Worm (Caenorhabditis elegans): ENCODE measurements around the gene F44A2.3.

F44A2.3 gene

DNA sequence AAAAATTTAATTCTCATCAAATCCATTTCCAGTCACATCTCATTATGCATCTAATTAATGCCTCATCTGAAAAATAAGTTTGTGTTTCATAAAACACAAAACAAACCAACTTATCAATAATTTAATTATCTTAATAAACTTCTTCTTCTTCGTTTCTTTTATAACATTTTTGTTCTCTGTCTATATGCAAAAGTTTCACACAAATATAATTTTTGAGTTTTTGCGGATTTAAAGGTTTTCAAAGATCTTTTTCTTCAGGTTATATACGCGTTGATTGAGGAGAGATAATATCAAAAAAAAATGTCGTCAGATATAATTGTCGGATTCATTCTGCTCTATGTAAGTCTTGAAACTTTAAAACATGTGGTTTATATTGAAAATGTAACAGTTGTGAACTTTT, 44.5 kb downstream of the F44A2.3 start, which contains the start of gene srx-47:
TSS of gene srx-47 (plus strand) at position 301 of the 400 bp plus-strand sequence.
- TF ChIP-seq dao-5 (tag; optimal IDR thresholded peaks at IDR 0.05), result no peak
- no peak for TF ChIP-seq W03F9.2 (tag; optimal IDR thresholded peaks at IDR 0.05)
- no peak for TF ChIP-seq him-1 (tag; optimal IDR thresholded peaks at IDR 0.05)

- TF ChIP-seq W03F9.2 (tag; optimal IDR thresholded peaks at IDR 0.05) (no peak), him-1 (tag; optimal IDR thresholded peaks at IDR 0.05) (no peak), dao-5 (tag; optimal IDR thresholded peaks at IDR 0.05) (no peak)
These were observed 47.7 kb downstream of the F44A2.3 start, which contains the start of gene srx-46 for ce11 chrV:9352947-9353346. Gene srx-46 (plus strand): TSS chrV:9353247.

DNA sequence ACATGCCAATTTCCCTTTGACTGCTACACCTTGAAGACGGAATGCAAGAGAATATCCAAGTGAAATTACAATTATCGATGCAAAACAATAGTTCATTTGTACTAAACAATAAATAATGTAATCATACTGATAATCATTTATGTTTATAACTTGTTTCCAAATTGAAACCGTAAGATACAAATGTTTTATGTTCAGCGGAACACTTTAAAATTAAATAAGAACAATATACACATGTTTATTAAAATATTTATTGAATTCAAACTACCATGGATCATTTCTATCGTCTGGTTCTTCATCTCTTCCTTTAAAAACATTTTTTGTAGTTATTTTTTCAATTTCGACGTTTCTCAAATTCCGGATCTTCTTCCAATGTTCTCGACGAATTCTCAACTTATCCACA, 50.2 kb downstream of the F44A2.3 start, which contains the start of gene ttr-40:
TSS of gene ttr-40 (minus strand) at position 101 of the 400 bp plus-strand sequence.
- no peak for TF ChIP-seq W03F9.2 (tag; optimal IDR thresholded peaks at IDR 0.05)
- TF ChIP-seq dao-5 (tag; optimal IDR thresholded peaks at IDR 0.05), result no peak

ce11 chrV:9356345-9356744, 51.1 kb downstream of the F44A2.3 start, which contains the start of gene ttr-49:
Gene ttr-49 (minus strand): TSS chrV:9356515.
- TF ChIP-seq him-1 (tag; optimal IDR thresholded peaks at IDR 0.05) (no peak), dao-5 (tag; optimal IDR thresholded peaks at IDR 0.05) (no peak), W03F9.2 (tag; optimal IDR thresholded peaks at IDR 0.05) (no peak)

DNA sequence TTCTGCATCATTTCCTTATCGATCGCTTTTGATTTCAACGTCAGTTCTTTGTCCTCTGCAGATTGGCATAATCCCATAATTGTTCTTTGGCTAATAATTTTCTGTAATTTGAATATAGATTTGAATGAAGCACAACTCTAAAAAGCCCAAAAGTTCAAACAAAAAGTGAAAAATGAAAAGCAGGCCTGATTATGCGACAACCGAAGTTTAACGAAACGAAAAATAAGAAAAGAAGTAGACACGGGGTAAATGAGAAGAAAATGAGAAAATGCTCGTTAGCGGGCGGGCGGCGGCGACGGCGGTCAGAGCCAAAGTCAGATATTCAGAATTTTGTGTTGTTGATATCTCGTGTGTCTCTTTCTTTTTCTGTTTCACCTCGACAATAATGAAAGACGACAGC, 54.5 kb downstream of the F44A2.3 start, which contains the start of gene gpa-3:
TSS of gene gpa-3 (minus strand) at position 101 of the 400 bp plus-strand sequence.
- no peak for TF ChIP-seq W03F9.2 (tag; optimal IDR thresholded peaks at IDR 0.05)
- no peak for TF ChIP-seq him-1 (tag; optimal IDR thresholded peaks at IDR 0.05)
- TF ChIP-seq dao-5 (tag; optimal IDR thresholded peaks at IDR 0.05), result no peak
